Worm (Caenorhabditis elegans): Measurements from ENCODE around the gene nhr-230.

ce11 chrV:18837125-18837524, 9.5 kb upstream of the nhr-230 start, which contains the start of gene cyp-33D3:
- no peak for TF ChIP-seq zip-2 (tag; optimal IDR thresholded peaks at IDR 0.05)
- TF ChIP-seq unc-130 (GFP tag; optimal IDR thresholded peaks at IDR 0.05), result no peak
- no peak for TF ChIP-seq hlh-30 (tag; optimal IDR thresholded peaks at IDR 0.05; ENCODE audit: insufficient read depth)
- no peak for TF ChIP-seq lin-15B (tag; optimal IDR thresholded peaks at IDR 0.05)
- TF ChIP-seq dpl-1 (GFP tag; optimal IDR thresholded peaks at IDR 0.05), result no peak

Data from whole organism, L4 larva.